Worm (Caenorhabditis elegans) whole organism, L2 larva: ENCODE results near the gene alh-7.

Experiments used
- C34F6.9 ChIP-seq: fragments of 150-350 bp; optimal IDR thresholded peaks from 2 replicates; lab custom pipeline; 2014; ENCODE audit warnings: missing biosample characterization, missing genetic modification characterization
- F13H6.1 ChIP-seq: sonication (generic microtip); optimal IDR thresholded peaks from 2 replicates; lab custom pipeline; 2016; ENCODE audit warnings: missing genetic modification characterization, missing compliant biosample characterization
- R02D3.7 ChIP-seq: fragments of 150-350 bp; optimal IDR thresholded peaks from 2 replicates; lab custom pipeline; 2014; ENCODE audit warnings: missing biosample characterization, missing genetic modification characterization
- ZK546.5 ChIP-seq: sonication (generic microtip); optimal IDR thresholded peaks from 2 replicates; lab custom pipeline; 2017; ENCODE audit warnings: missing biosample characterization, missing genetic modification characterization
- aly-2 ChIP-seq: fragments of 150-350 bp; optimal IDR thresholded peaks from 2 replicates; lab custom pipeline; 2014; ENCODE audit warnings: missing biosample characterization, missing genetic modification characterization
- ama-1 ChIP-seq: fragments of 150-350 bp; optimal IDR thresholded peaks from 2 replicates; lab custom pipeline; 2018; ENCODE audit warnings: inconsistent platforms
- blmp-1 ChIP-seq: sonication (generic microtip); optimal IDR thresholded peaks from 2 replicates; lab custom pipeline; 2017; ENCODE audit warnings: missing genetic modification characterization, mild to moderate bottlenecking, missing compliant biosample characterization, antibody characterized with exemption, moderate library complexity; ENCODE audit not compliant: insufficient read depth
- ceh-82 ChIP-seq: fragments of 150-350 bp; optimal IDR thresholded peaks from 2 replicates; lab custom pipeline; 2014; ENCODE audit warnings: missing biosample characterization, missing genetic modification characterization
- crh-2 ChIP-seq: sonication (generic microtip); optimal IDR thresholded peaks from 2 replicates; lab custom pipeline; 2017; ENCODE audit warnings: missing biosample characterization, missing genetic modification characterization
- egl-27 ChIP-seq: sonication (generic microtip); optimal IDR thresholded peaks from 3 replicates; lab custom pipeline; 2017; ENCODE audit warnings: missing biosample characterization, missing genetic modification reagents, missing genetic modification characterization
- elt-3 ChIP-seq: sonication (generic microtip); optimal IDR thresholded peaks from 2 replicates; lab custom pipeline; 2017; ENCODE audit warnings: missing biosample characterization, missing genetic modification characterization
- fos-1 ChIP-seq: fragments of 150-350 bp; optimal IDR thresholded peaks from 2 replicates; lab custom pipeline; 2014; ENCODE audit warnings: missing biosample characterization, missing genetic modification characterization
- gmeb-1 ChIP-seq: fragments of 150-350 bp; optimal IDR thresholded peaks from 2 replicates; lab custom pipeline; 2014; ENCODE audit warnings: missing biosample characterization, missing genetic modification characterization
- lin-11 ChIP-seq: fragments of 150-350 bp; sonication (generic microtip); optimal IDR thresholded peaks from 2 replicates; lab custom pipeline; 2014; ENCODE audit warnings: missing biosample characterization, missing genetic modification characterization, inconsistent platforms, mixed read lengths
- lin-39 ChIP-seq: fragments of 150-350 bp; optimal IDR thresholded peaks from 2 replicates; lab custom pipeline; 2014; ENCODE audit warnings: missing biosample characterization, missing genetic modification reagents, missing genetic modification characterization
- mdl-1 ChIP-seq, 2 experiments: fragments of 150-350 bp in 1 of 2; sonication (generic microtip) in 1 of 2; optimal IDR thresholded peaks; 2 replicates each; lab custom pipeline; 2017; ENCODE audit warnings: missing biosample characterization in 2 of 2, missing genetic modification characterization in 2 of 2
- nhr-10 ChIP-seq: sonication (generic microtip); optimal IDR thresholded peaks from 2 replicates; lab custom pipeline; 2017; ENCODE audit warnings: missing biosample characterization, missing genetic modification characterization
- nhr-11 ChIP-seq: fragments of 150-350 bp; optimal IDR thresholded peaks from 2 replicates; lab custom pipeline; 2014; ENCODE audit warnings: missing biosample characterization, missing genetic modification characterization
- nhr-12 ChIP-seq: fragments of 150-350 bp; optimal IDR thresholded peaks from 2 replicates; lab custom pipeline; 2014; ENCODE audit warnings: missing biosample characterization, missing genetic modification characterization
- nhr-129 ChIP-seq: fragments of 150-350 bp; optimal IDR thresholded peaks from 2 replicates; lab custom pipeline; 2014; ENCODE audit warnings: missing biosample characterization, missing genetic modification characterization
- nhr-21 ChIP-seq: fragments of 150-350 bp; optimal IDR thresholded peaks from 2 replicates; lab custom pipeline; 2014; ENCODE audit warnings: missing biosample characterization, missing genetic modification characterization
- nhr-23 ChIP-seq: fragments of 150-350 bp; optimal IDR thresholded peaks from 2 replicates; lab custom pipeline; 2014; ENCODE audit warnings: missing biosample characterization, missing genetic modification reagents, missing genetic modification characterization
- nhr-25 ChIP-seq: fragments of 150-350 bp; sonication (generic microtip); optimal IDR thresholded peaks from 3 replicates; lab custom pipeline; 2014; ENCODE audit warnings: missing biosample characterization, missing genetic modification characterization
- nhr-6 ChIP-seq: fragments of 150-350 bp; optimal IDR thresholded peaks from 2 replicates; lab custom pipeline; 2014; ENCODE audit warnings: missing biosample characterization, missing genetic modification characterization
- nhr-77 ChIP-seq: fragments of 150-350 bp; optimal IDR thresholded peaks from 2 replicates; lab custom pipeline; 2014; ENCODE audit warnings: missing biosample characterization, missing genetic modification characterization
- peb-1 ChIP-seq: fragments of 150-350 bp; optimal IDR thresholded peaks from 2 replicates; lab custom pipeline; 2014; ENCODE audit warnings: missing biosample characterization, missing genetic modification characterization
- sem-4 ChIP-seq: fragments of 150-350 bp; optimal IDR thresholded peaks from 2 replicates; lab custom pipeline; 2014; ENCODE audit warnings: missing biosample characterization, missing genetic modification reagents, missing genetic modification characterization
- skn-1 ChIP-seq: sonication (generic microtip); optimal IDR thresholded peaks from 2 replicates; lab custom pipeline; 2017; ENCODE audit warnings: missing biosample characterization, missing genetic modification characterization
- sma-9 ChIP-seq, 2 experiments: fragments of 150-350 bp in 1 of 2; sonication (generic microtip) in 1 of 2; optimal IDR thresholded peaks; 2 replicates each; lab custom pipeline; 2014 to 2016; ENCODE audit warnings: missing genetic modification characterization in 2 of 2, mild to moderate bottlenecking in 1 of 2, missing biosample characterization in 1 of 2, missing compliant biosample characterization in 1 of 2, missing genetic modification reagents in 1 of 2, moderate library complexity in 1 of 2
- snpc-4 ChIP-seq: fragments of 150-350 bp; optimal IDR thresholded peaks from 2 replicates; lab custom pipeline; 2014; ENCODE audit warnings: missing biosample characterization, missing genetic modification characterization
- unc-39 ChIP-seq: fragments of 150-350 bp; optimal IDR thresholded peaks from 2 replicates; lab custom pipeline; 2014; ENCODE audit warnings: missing biosample characterization, missing genetic modification characterization
- unc-62 ChIP-seq: fragments of 150-350 bp; optimal IDR thresholded peaks from 2 replicates; lab custom pipeline; 2014; ENCODE audit warnings: missing biosample characterization, missing genetic modification reagents, missing genetic modification characterization
- zag-1 ChIP-seq: fragments of 150-350 bp; optimal IDR thresholded peaks from 2 replicates; lab custom pipeline; 2014; ENCODE audit warnings: missing biosample characterization, missing genetic modification characterization
- ztf-1 ChIP-seq: fragments of 200-800 bp; sonication (Bioruptor generic); conservative IDR thresholded peaks from 2 replicates; pipeline ENCODE4 v1.3.6; 2022; ENCODE audit warnings: missing genetic modification characterization, missing compliant biosample characterization
- ztf-4 ChIP-seq: fragments of 150-350 bp; optimal IDR thresholded peaks from 2 replicates; lab custom pipeline; 2014; ENCODE audit warnings: missing biosample characterization, missing genetic modification characterization

The alh-7 gene

DNA sequence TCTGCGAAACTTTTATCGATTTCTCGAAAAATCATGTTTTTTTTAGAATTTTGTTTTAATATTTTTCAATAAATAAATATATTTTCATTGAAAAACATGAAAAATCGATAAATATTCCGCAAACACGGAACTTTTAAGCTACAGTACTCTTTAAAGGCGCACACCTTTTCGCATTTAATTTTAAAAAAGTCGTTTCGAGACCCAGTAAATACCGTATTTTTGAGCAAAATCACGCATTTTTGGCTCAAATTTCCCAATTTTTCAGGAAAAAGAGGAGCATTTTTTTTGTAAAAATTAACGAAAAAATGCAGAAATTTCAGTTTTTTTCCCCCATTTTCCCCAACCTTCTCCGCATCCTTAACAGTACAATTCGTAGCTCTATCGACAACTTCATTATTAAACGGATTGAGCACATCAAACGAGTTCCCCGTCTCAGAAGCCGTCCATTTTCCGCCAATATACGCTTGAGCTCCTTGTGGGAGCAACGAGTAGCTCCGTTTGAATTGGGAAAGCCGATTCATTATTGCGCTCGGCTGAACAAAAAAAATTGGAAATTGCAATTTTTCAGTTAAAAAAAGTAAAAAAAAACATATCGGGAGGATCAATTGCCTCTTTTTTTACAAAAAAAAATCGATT, at the start of gene alh-7:
Gene alh-7 (minus strand): TSS at position 533 of the 636 bp plus-strand sequence.
- no peak for TF ChIP-seq C34F6.9 (tag; lab: Kevin White, UChicago)
- no peak for TF ChIP-seq nhr-21 (tag; lab: Kevin White, UChicago)
- no peak for TF ChIP-seq sma-9 (GFP tag; optimal IDR thresholded peaks at IDR 0.05; lab: Kevin White, UChicago)
- no peak for TF ChIP-seq sma-9 (tag; optimal IDR thresholded peaks at IDR 0.05; lab: Kevin White, UChicago)
- no peak for TF ChIP-seq mdl-1 (tag; optimal IDR thresholded peaks at IDR 0.05; lab: Kevin White, UChicago)
- TF ChIP-seq unc-62 = no peak
- TF ChIP-seq elt-3 (tag; lab: Kevin White, UChicago) = no peak
- TF ChIP-seq nhr-129 = no peak
- no peak for TF ChIP-seq egl-27 (tag; lab: Kevin White, UChicago)
- TF ChIP-seq nhr-10 (tag; lab: Kevin White, UChicago) = no peak
- TF ChIP-seq R02D3.7 = no peak
- no peak for TF ChIP-seq ama-1
- no peak for TF ChIP-seq ceh-82
- no peak for TF ChIP-seq unc-39
- no peak for TF ChIP-seq fos-1
- no peak for TF ChIP-seq aly-2 (tag; lab: Kevin White, UChicago)
- TF ChIP-seq crh-2 (tag; lab: Kevin White, UChicago) = no peak
- TF ChIP-seq, all 48 proteins: peak for 0

DNA sequence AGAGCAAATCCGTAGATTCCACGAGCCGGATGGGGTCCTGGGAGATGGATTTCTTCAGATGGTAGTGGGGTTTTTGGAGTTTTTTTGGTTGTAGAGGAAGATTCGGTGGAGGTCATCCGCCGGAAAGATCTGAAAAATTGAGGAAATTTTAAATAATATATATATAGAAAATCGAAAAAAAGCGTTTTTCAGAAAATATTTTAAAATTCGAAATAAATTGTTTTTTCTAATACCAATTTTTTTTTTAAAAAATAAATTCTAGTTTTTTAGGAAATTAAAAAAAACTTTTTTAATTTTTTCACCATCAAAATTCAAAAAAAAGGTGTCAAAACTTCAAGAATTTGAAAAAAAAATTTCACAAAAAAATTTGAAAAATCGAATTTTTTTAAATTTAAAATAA, 49.4 kb upstream of the alh-7 start, which contains the start of the genes noa-1 and Y48E1B.17:
Gene noa-1 (minus strand): TSS at position 101 of the 400 bp plus-strand sequence.
Gene Y48E1B.17 (minus strand): TSS at position 129 of the 400 bp plus-strand sequence.
- TF ChIP-seq zag-1 (tag; lab: Kevin White, UChicago) = no peak
- no peak for TF ChIP-seq egl-27 (tag; lab: Kevin White, UChicago)
- no peak for TF ChIP-seq lin-39
- no peak for TF ChIP-seq blmp-1 (tag; lab: Kevin White, UChicago)
- no peak for TF ChIP-seq ztf-4 (tag; lab: Kevin White, UChicago)
- TF ChIP-seq mdl-1 (tag; optimal IDR thresholded peaks at IDR 0.05; lab: Kevin White, UChicago) = no peak

ce11 chrII:13531118-13531517, 39.5 kb upstream of the alh-7 start, which contains the start of gene snx-14:
snx-14 (minus strand) TSS chrII:13531218.
- no peak for TF ChIP-seq elt-3 (tag; lab: Kevin White, UChicago)
- no peak for TF ChIP-seq nhr-12 (tag; lab: Kevin White, UChicago)
- TF ChIP-seq ztf-1 (GFP tag; lab: Robert Waterston, UW) = no peak
- TF ChIP-seq lin-39 = no peak
- no peak for TF ChIP-seq nhr-11
- TF ChIP-seq R02D3.7 = no peak

DNA sequence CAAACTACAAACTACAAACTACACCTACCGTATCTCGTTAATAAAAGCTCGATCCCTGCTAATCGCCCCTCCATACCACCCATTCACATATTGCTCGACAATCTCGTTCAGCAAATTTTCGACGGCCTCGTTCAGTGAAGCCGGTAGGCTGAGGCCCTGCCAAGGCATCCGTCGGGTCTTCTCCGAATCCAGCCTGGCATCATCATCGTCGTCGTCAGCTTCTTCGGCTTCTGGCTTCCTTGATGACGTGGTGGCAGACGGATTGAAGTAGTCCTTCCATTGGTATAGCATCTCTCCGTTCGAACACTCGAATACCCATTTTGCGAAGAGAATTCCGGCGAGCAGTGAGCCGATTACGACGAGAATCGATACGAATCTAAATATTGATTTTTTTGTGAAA, 39.1 kb upstream of the alh-7 start:
- no peak for TF ChIP-seq fos-1
- no peak for TF ChIP-seq nhr-6 (tag; lab: Kevin White, UChicago)
- no peak for TF ChIP-seq snpc-4
- no peak for TF ChIP-seq skn-1 (tag; lab: Kevin White, UChicago)
- TF ChIP-seq nhr-25 (tag; lab: Kevin White, UChicago) = no peak
- TF ChIP-seq lin-11 (tag; lab: Kevin White, UChicago) = no peak
- TF ChIP-seq nhr-21 (tag; lab: Kevin White, UChicago) = no peak
- TF ChIP-seq nhr-12 (tag; lab: Kevin White, UChicago) = no peak
- no peak for TF ChIP-seq nhr-23
- TF ChIP-seq crh-2 (tag; lab: Kevin White, UChicago) = no peak
- no peak for TF ChIP-seq sem-4 (tag; lab: Kevin White, UChicago)
- TF ChIP-seq ZK546.5 (tag; lab: Kevin White, UChicago) = no peak
- no peak for TF ChIP-seq gmeb-1 (tag; lab: Kevin White, UChicago)
- no peak for TF ChIP-seq C34F6.9 (tag; lab: Kevin White, UChicago)
- TF ChIP-seq egl-27 (tag; lab: Kevin White, UChicago) = no peak
- no peak for TF ChIP-seq ceh-82

DNA sequence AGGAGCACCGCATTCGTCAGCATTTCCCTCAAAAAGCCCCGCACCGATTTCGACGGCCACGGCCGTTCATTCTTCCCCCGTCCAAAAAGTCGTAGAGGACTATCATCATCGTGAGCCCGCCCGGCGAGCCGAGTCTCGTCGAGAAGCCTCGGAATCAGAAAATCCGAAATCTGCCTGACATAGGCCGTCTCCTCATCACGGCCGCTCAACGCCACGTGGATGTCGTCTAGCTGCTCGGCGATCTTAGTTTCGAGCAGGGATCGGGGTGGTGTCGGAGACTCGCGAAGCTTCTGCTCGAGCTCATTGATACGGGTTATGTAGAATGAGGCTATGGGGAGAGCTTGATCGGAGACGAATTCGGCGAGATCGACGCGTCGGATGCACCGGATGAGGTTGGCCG, 37.5 kb upstream of the alh-7 start:
- TF ChIP-seq nhr-77 (tag; lab: Kevin White, UChicago) (no peak), unc-39 (no peak), F13H6.1 (tag; lab: Kevin White, UChicago) (no peak), peb-1 (tag; lab: Kevin White, UChicago) (no peak)
